Worm (Caenorhabditis elegans): Measurements from ENCODE around the gene mai-2.

DNA sequence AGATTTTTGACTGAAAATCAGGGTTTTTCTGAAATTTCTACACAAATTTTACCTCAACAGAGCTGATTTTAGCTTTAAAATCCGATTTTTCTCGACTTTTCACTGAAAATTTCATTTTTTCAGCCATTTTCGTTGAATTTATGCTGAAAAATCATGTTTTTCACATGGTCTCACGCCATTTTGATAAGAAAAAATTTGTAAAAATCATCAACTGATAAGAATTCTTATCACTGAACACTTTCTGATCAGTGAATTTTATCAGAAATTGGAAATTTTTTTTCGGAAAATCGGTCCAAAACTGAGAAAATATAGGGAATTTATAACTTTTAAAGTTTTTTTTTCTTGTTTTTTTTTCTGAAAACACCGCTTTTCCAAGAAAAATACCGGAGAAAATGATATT, 15.2 kb downstream of the mai-2 start:
- TF ChIP-seq elt-3 (tag; optimal IDR thresholded peaks at IDR 0.05): no peak
- no peak for TF ChIP-seq nhr-76 (tag; optimal IDR thresholded peaks at IDR 0.05)
- TF ChIP-seq egl-27 (tag; optimal IDR thresholded peaks at IDR 0.05): no peak
- TF ChIP-seq mdl-1 (tag; optimal IDR thresholded peaks at IDR 0.05): no peak
- no peak for TF ChIP-seq nhr-11 (tag; optimal IDR thresholded peaks at IDR 0.05)
- TF ChIP-seq unc-62 (GFP tag; optimal IDR thresholded peaks at IDR 0.05): no peak
- TF ChIP-seq lin-15B (tag; optimal IDR thresholded peaks at IDR 0.05): no peak
- TF ChIP-seq fos-1 (tag; optimal IDR thresholded peaks at IDR 0.05): no peak
- TF ChIP-seq ama-1 (optimal IDR thresholded peaks at IDR 0.05): no peak

All from whole organism, L3 larva.